Worm (Caenorhabditis elegans): Measurements from ENCODE around the gene hpx-2.

DNA sequence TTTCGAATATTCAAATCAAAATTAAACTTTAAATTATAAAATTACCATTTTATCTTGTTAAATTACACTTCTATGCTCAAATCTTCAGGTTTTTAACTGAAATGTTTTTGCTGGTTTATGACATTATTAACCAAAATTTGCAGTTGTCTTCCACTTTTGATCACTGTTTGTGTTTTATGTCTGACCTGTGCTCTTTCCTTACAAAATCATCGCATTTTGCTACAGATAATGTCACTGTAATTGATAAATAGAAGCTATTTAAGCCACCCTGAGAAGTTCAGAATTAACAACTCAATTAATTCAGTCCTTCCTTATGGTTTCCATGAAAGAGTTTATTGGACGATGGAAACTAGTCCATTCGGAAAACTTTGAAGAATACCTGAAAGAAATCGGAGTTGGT, 40.2 kb downstream of the hpx-2 start, which contains the start of gene lbp-8:
- no peak for TF ChIP-seq egl-18 (GFP tag; IDR thresholded peaks at IDR 0.05)
- no peak for TF ChIP-seq lin-54 (GFP tag; optimal IDR thresholded peaks at IDR 0.05)
- TF ChIP-seq pha-4 (tag; optimal IDR thresholded peaks at IDR 0.05): no peak
- TF ChIP-seq repo-1 (tag; optimal IDR thresholded peaks at IDR 0.05): no peak
- TF ChIP-seq snpc-4 (GFP tag; optimal IDR thresholded peaks at IDR 0.05): no peak
- no peak for TF ChIP-seq snpc-4 (tag; optimal IDR thresholded peaks at IDR 0.05)
- no peak for TF ChIP-seq mel-28 (tag; optimal IDR thresholded peaks at IDR 0.05; ENCODE audit: borderline replicate concordance)
- TF ChIP-seq snpc-3.4 (tag; optimal IDR thresholded peaks at IDR 0.05): no peak
- TF ChIP-seq F49E8.2 (tag; optimal IDR thresholded peaks at IDR 0.05; ENCODE audit: insufficient read depth): no peak
- no peak for TF ChIP-seq F33H1.4 (GFP tag; IDR thresholded peaks at IDR 0.05)
- TF ChIP-seq ceh-27 (GFP tag; optimal IDR thresholded peaks at IDR 0.05): no peak
- no peak for TF ChIP-seq sea-2 (GFP tag; IDR thresholded peaks at IDR 0.05)
- no peak for TF ChIP-seq ama-1 (optimal IDR thresholded peaks at IDR 0.05)
- no peak for TF ChIP-seq ama-1 (GFP tag; optimal IDR thresholded peaks at IDR 0.05)
